Worm (Caenorhabditis elegans) whole organism, young adult: ENCODE results near the gene Y48A5A.1.

Source experiments
- T07F8.4 ChIP-seq: sonication (generic microtip); optimal IDR thresholded peaks from 2 replicates; lab custom pipeline; 2016; ENCODE audit warnings: mild to moderate bottlenecking, missing genetic modification characterization, moderate library complexity, missing compliant biosample characterization
- ama-1 ChIP-seq, 3 experiments: fragments of 150-350 bp in 1 of 3; sonication (generic microtip) in 2 of 3; optimal IDR thresholded peaks; 2 replicates each; lab custom pipeline; 2014 to 2018; ENCODE audit warnings: missing biosample characterization in 2 of 3, missing genetic modification characterization in 2 of 3, missing genetic modification reagents in 2 of 3
- cebp-1 ChIP-seq, 2 experiments: fragments of 200-800 bp in 1 of 2; sonication (Bioruptor generic) in 1 of 2; sonication (generic microtip) in 1 of 2; IDR thresholded peaks in 1 of 2; optimal IDR thresholded peaks in 1 of 2; 2 replicates each; pipeline versions ENCODE4 v1.3.6 to Lab custom; 2017 to 2022; ENCODE audit warnings: missing compliant biosample characterization in 2 of 2, missing genetic modification characterization in 2 of 2, mild to moderate bottlenecking in 1 of 2, missing genetic modification reagents in 1 of 2, moderate library complexity in 1 of 2
- ceh-91 ChIP-seq: fragments of 200-800 bp; sonication (Bioruptor generic); IDR thresholded peaks from 2 replicates; pipeline ENCODE4 v1.3.6; 2022; ENCODE audit warnings: missing genetic modification reagents, missing genetic modification characterization, missing compliant biosample characterization
- efl-1 ChIP-seq: fragments of 150-350 bp; optimal IDR thresholded peaks from 2 replicates; lab custom pipeline; 2014; ENCODE audit warnings: missing biosample characterization, missing genetic modification reagents, missing genetic modification characterization
- lin-35 ChIP-seq, 3 experiments: fragments of 150-350 bp in 2 of 3; sonication (generic microtip) in 1 of 3; optimal IDR thresholded peaks; 2 replicates each; lab custom pipeline; 2014 to 2018; ENCODE audit warnings: missing biosample characterization in 3 of 3, missing genetic modification characterization in 3 of 3, missing genetic modification reagents in 3 of 3
- nfya-2 ChIP-seq: fragments of 200-800 bp; sonication (Bioruptor generic); IDR thresholded peaks from 2 replicates; pipeline ENCODE4 v1.3.6; 2022; ENCODE audit warnings: missing genetic modification reagents, missing genetic modification characterization, missing compliant biosample characterization
- ztf-25 ChIP-seq: fragments of 200-800 bp; sonication (Bioruptor generic); IDR thresholded peaks from 2 replicates; pipeline ENCODE4 v1.3.6; 2022; ENCODE audit warnings: missing genetic modification reagents, missing genetic modification characterization, missing compliant biosample characterization

DNA sequence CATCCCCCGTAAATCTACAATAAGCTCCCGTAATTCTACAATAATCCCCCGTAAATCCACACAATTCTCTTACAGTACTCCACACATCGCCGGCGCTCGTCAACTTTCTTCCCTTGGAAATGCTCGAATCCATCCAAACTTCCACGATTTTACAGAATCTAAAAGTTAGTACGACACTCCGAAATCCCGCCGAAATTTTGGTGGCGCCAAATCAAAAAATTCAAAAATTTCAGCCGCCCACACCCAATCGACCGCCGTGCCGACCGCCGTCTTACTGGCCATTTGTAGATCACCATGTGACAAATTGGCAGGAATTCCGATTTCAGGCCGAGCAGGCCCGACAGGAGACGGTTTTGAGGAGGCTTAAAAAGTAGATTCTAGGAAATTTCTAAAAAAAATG is 13.0 kb upstream of the Y48A5A.1 start:
- TF ChIP-seq lin-35 (GFP tag; optimal IDR thresholded peaks at IDR 0.05; lab: Kevin White, UChicago) (no peak), ztf-25 (GFP tag; lab: Robert Waterston, UW) (no peak), efl-1 (GFP tag; lab: Kevin White, UChicago) (no peak), ceh-91 (GFP tag; lab: Robert Waterston, UW) (no peak), cebp-1 (GFP tag; IDR thresholded peaks at IDR 0.05; lab: Robert Waterston, UW) (no peak), cebp-1 (tag; optimal IDR thresholded peaks at IDR 0.05; lab: Kevin White, UChicago) (no peak), nfya-2 (GFP tag; lab: Robert Waterston, UW) (no peak), ama-1 (optimal IDR thresholded peaks at IDR 0.05; lab: Kevin White, UChicago) (no peak), ama-1 (GFP tag; optimal IDR thresholded peaks at IDR 0.05; lab: Kevin White, UChicago) (no peak), T07F8.4 (tag; lab: Kevin White, UChicago) (no peak)
